Worm (Caenorhabditis elegans): ENCODE results near the gene T12G3.11.

DNA sequence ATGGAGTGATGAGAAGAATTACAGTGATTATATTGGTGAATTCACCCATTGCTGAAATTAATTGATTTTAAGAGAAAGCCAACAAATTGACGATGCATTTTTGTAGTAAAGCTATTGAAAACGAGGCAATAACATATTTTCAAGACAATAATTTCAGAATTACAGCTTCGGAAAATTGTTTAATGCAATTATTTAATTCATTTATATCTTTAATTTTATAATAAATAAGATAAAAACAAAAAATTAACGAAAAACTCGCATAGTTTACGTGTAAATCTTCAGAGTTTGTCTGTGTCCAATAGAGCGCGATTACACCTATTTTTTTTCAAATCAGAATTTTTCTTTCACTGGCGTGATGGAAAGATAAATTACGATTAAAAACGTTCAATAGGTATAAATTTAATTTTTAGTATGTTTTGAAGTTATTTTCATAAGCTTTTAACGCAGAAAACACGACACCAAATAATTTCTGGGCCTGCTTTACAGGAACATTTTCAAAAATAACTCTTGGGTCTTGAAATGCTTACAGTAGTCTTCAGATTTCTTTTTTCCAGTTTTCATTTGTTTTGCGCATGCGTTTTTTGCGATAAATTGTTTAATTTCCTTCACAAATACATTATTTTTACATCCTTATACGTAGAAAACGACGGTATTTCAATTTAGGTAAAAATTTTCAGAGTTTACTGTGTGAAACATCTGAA lies 48.7 kb upstream of the T12G3.11 start, which contains the start of gene tmed-1:
- TF ChIP-seq tag-97 (GFP tag; IDR thresholded peaks at IDR 0.05) (no peak), unc-39 (tag; optimal IDR thresholded peaks at IDR 0.05) (no peak), daf-12 (tag; optimal IDR thresholded peaks at IDR 0.05) (no peak), F44E2.7 (GFP tag; IDR thresholded peaks at IDR 0.05) (no peak), nhr-77 (tag; optimal IDR thresholded peaks at IDR 0.05) (no peak), ama-1 (optimal IDR thresholded peaks at IDR 0.05) (no peak), aha-1 (tag) (no peak), unc-130 (GFP tag; optimal IDR thresholded peaks at IDR 0.05) (no peak)

Data from whole organism, L4 larva.